Worm (Caenorhabditis elegans): Measurements from ENCODE around the gene ZK218.5.

ce11 chrV:17105483-17105882 lies 4.6 kb downstream of the ZK218.5 start, which contains the start of gene ZK218.7:
- TF ChIP-seq nfya-1 (tag; optimal IDR thresholded peaks at IDR 0.05; ENCODE audit: insufficient read depth) = no peak
- TF ChIP-seq egl-27 (tag; optimal IDR thresholded peaks at IDR 0.05) = no peak
- no peak for TF ChIP-seq ceh-28 (tag; optimal IDR thresholded peaks at IDR 0.05)
- TF ChIP-seq ceh-16 (tag; optimal IDR thresholded peaks at IDR 0.05) = no peak
- TF ChIP-seq unc-62 (GFP tag; optimal IDR thresholded peaks at IDR 0.05) = no peak
- TF ChIP-seq nhr-28 (tag; optimal IDR thresholded peaks at IDR 0.05) = no peak
- TF ChIP-seq nhr-237 (tag; optimal IDR thresholded peaks at IDR 0.05) = no peak
- TF ChIP-seq snpc-4 (tag; optimal IDR thresholded peaks at IDR 0.05) = no peak
- no peak for TF ChIP-seq fkh-10 (GFP tag; optimal IDR thresholded peaks at IDR 0.05)
- TF ChIP-seq hmg-11 (tag; optimal IDR thresholded peaks at IDR 0.05) = no peak
- TF ChIP-seq nhr-23 (tag; optimal IDR thresholded peaks at IDR 0.05) = no peak
- no peak for TF ChIP-seq daf-12 (tag; optimal IDR thresholded peaks at IDR 0.05)

Data from whole organism, L3 larva.